Fruit fly (Drosophila melanogaster) whole organism, pupa: ENCODE data around the gene CG1288.

Source experiments
- CG4496 ChIP-seq: fragments of 200-800 bp; sonication (Bioruptor generic); IDR thresholded peaks from 3 replicates; pipeline ENCODE4 v1.3.6; 2022; ENCODE audit warnings: missing biosample characterization, missing genetic modification characterization
- CG8159 ChIP-seq: fragments of 200-800 bp; sonication (Bioruptor generic); optimal IDR thresholded peaks from 3 replicates; lab custom pipeline; 2018; ENCODE audit warnings: missing biosample characterization, mild to moderate bottlenecking, missing genetic modification characterization, moderate library complexity
- CG9948 ChIP-seq: fragments of 200-800 bp; sonication (Bioruptor generic); optimal IDR thresholded peaks from 2 replicates; lab custom pipeline; 2018; ENCODE audit warnings: missing biosample characterization, mild to moderate bottlenecking, missing genetic modification characterization, moderate library complexity
- D1 ChIP-seq: fragments of 200-800 bp; sonication (Bioruptor generic); optimal IDR thresholded peaks from 2 replicates; lab custom pipeline; 2018; ENCODE audit warnings: missing biosample characterization, mild to moderate bottlenecking, missing genetic modification characterization, moderate library complexity
- EcR ChIP-seq: fragments of 200-800 bp; sonication (Bioruptor generic); optimal IDR thresholded peaks from 3 replicates; lab custom pipeline; 2019; ENCODE audit warnings: missing biosample characterization, missing genetic modification characterization, mild to moderate bottlenecking, moderate library complexity, missing genetic modification reagents
- Ets98B ChIP-seq: fragments of 200-800 bp; sonication (Bioruptor generic); IDR thresholded peaks from 2 replicates; pipeline ENCODE4 v1.3.6; 2022; ENCODE audit warnings: missing biosample characterization, missing genetic modification characterization
- Pif1B ChIP-seq: fragments of 200-800 bp; sonication (Bioruptor generic); optimal IDR thresholded peaks from 3 replicates; lab custom pipeline; 2016; ENCODE audit warnings: missing biosample characterization, missing genetic modification characterization
- fd96Ca ChIP-seq: fragments of 200-800 bp; sonication (Bioruptor generic); IDR thresholded peaks from 3 replicates; pipeline ENCODE4 v1.3.6; 2022; ENCODE audit warnings: missing biosample characterization, missing genetic modification characterization
- gl ChIP-seq: fragments of 200-800 bp; sonication (Bioruptor generic); optimal IDR thresholded peaks from 2 replicates; lab custom pipeline; 2018; ENCODE audit warnings: missing biosample characterization, mild to moderate bottlenecking, missing genetic modification characterization

DNA sequence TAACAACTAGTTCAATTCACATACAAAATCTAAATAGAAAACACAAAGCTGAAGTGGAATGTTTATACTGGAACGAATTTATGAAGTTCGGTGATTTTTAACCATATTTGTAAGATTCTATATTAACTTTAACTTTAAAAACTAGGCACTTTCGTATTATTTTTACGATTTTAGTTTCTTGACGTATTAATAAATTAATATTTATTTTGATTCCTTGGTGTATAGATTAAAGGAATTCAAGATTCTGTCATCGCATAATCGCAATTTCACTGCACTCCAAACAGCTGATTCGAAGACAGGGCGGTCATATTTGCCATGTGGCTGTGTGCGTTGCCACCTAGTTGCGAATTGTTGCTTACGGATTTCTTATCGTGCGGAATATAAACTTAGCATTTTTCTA lies 41.2 kb upstream of the CG1288 start, which contains the start of the genes CG1227 and Dtwd2:
- TF ChIP-seq D1 (peak; percentile 96), CG4496 (GFP tag; lab: Robert Waterston, UW) (peak; percentile 97), gl (tag; lab: Kevin White, UChicago) (peak; percentile 87), fd96Ca (GFP tag; lab: Robert Waterston, UW) (peak; percentile 83), CG8159 (tag; lab: Kevin White, UChicago) (peak; percentile 97), Ets98B (GFP tag; lab: Robert Waterston, UW) (peak; percentile 98), Pif1B (GFP tag; lab: Kevin White, UChicago) (peak; percentile 92), EcR (no peak), CG9948 (tag; lab: Kevin White, UChicago) (peak; percentile 94)
